Worm (Caenorhabditis elegans) whole organism, mixed stage, embryonic: ENCODE results near the gene ceh-7.
A peak's percentile ranks its signal among the peaks of the same experiment; 100 is the strongest.

ENCODE experiments used
- M03D4.4 ChIP-seq: sonication (generic microtip); optimal IDR thresholded peaks from 2 replicates; lab custom pipeline; 2017; ENCODE audit warnings: mild to moderate bottlenecking, missing genetic modification characterization, missing compliant biosample characterization
- bed-3 ChIP-seq: fragments of 200-800 bp; sonication (Bioruptor generic); optimal IDR thresholded peaks from 3 replicates; lab custom pipeline; 2018; ENCODE audit warnings: mild to moderate bottlenecking, missing genetic modification characterization, moderate library complexity, missing compliant biosample characterization
- blmp-1 ChIP-seq: fragments of 150-350 bp; optimal IDR thresholded peaks from 2 replicates; lab custom pipeline; 2014; ENCODE audit warnings: missing biosample characterization, missing genetic modification characterization
- ceh-39 ChIP-seq: fragments of 150-350 bp; optimal IDR thresholded peaks from 2 replicates; lab custom pipeline; 2014; ENCODE audit warnings: missing biosample characterization, missing genetic modification characterization
- ceh-43 ChIP-seq: fragments of 200-800 bp; sonication (Bioruptor generic); optimal IDR thresholded peaks from 2 replicates; lab custom pipeline; 2018; ENCODE audit warnings: mild to moderate bottlenecking, missing genetic modification characterization, moderate library complexity, missing compliant biosample characterization
- ceh-83 ChIP-seq: fragments of 200-800 bp; sonication (Bioruptor generic); optimal IDR thresholded peaks from 2 replicates; lab custom pipeline; 2018; ENCODE audit warnings: mild to moderate bottlenecking, missing genetic modification characterization, missing compliant biosample characterization
- ces-1 ChIP-seq: fragments of 150-350 bp; optimal IDR thresholded peaks from 2 replicates; lab custom pipeline; 2014; ENCODE audit warnings: missing biosample characterization, missing genetic modification reagents, missing genetic modification characterization
- cnd-1 ChIP-seq: fragments of 200-800 bp; sonication (Bioruptor generic); optimal IDR thresholded peaks from 2 replicates; lab custom pipeline; 2018; ENCODE audit warnings: mild to moderate bottlenecking, missing genetic modification characterization, missing compliant biosample characterization
- drap-1 ChIP-seq: fragments of 200-800 bp; sonication (Bioruptor generic); optimal IDR thresholded peaks from 3 replicates; lab custom pipeline; 2018; ENCODE audit warnings: mild to moderate bottlenecking, missing genetic modification characterization, missing compliant biosample characterization
- elt-1 ChIP-seq: sonication (generic microtip); optimal IDR thresholded peaks from 2 replicates; lab custom pipeline; 2017; ENCODE audit warnings: missing genetic modification characterization, mild to moderate bottlenecking, missing compliant biosample characterization, antibody characterized with exemption, moderate library complexity, borderline replicate concordance; ENCODE audit not compliant: insufficient read depth
- elt-3 ChIP-seq: fragments of 150-350 bp; optimal IDR thresholded peaks from 2 replicates; lab custom pipeline; 2014; ENCODE audit warnings: missing biosample characterization, missing genetic modification characterization
- flh-1 ChIP-seq: fragments of 200-800 bp; sonication (Bioruptor generic); optimal IDR thresholded peaks from 2 replicates; lab custom pipeline; 2018; ENCODE audit warnings: mild to moderate bottlenecking, missing genetic modification characterization, moderate library complexity, missing compliant biosample characterization
- ham-2 ChIP-seq: fragments of 200-800 bp; sonication (Bioruptor generic); optimal IDR thresholded peaks from 2 replicates; lab custom pipeline; 2018; ENCODE audit warnings: mild to moderate bottlenecking, missing genetic modification characterization, missing compliant biosample characterization
- hlh-1 ChIP-seq: fragments of 150-350 bp; optimal IDR thresholded peaks from 2 replicates; lab custom pipeline; 2014; ENCODE audit warnings: missing biosample characterization, missing genetic modification reagents, missing genetic modification characterization
- lin-13 ChIP-seq: fragments of 150-350 bp; optimal IDR thresholded peaks from 2 replicates; lab custom pipeline; 2014; ENCODE audit warnings: missing biosample characterization, missing genetic modification characterization
- lin-32 ChIP-seq: fragments of 200-800 bp; sonication (Bioruptor generic); optimal IDR thresholded peaks from 2 replicates; lab custom pipeline; 2018; ENCODE audit warnings: mild to moderate bottlenecking, missing genetic modification characterization, missing compliant biosample characterization
- lsy-2 ChIP-seq: fragments of 150-350 bp; optimal IDR thresholded peaks from 2 replicates; lab custom pipeline; 2014; ENCODE audit warnings: missing biosample characterization, missing genetic modification characterization
- mab-5 ChIP-seq: fragments of 150-350 bp; optimal IDR thresholded peaks from 2 replicates; lab custom pipeline; 2014; ENCODE audit warnings: missing biosample characterization, missing genetic modification characterization
- mep-1 ChIP-seq: fragments of 150-350 bp; optimal IDR thresholded peaks from 2 replicates; lab custom pipeline; 2017; ENCODE audit warnings: missing biosample characterization, missing genetic modification reagents, missing genetic modification characterization, inconsistent platforms
- mls-2 ChIP-seq: sonication (generic microtip); optimal IDR thresholded peaks from 2 replicates; lab custom pipeline; 2016; ENCODE audit warnings: mild to moderate bottlenecking, missing genetic modification characterization, moderate library complexity, missing compliant biosample characterization
- nhr-12 ChIP-seq: fragments of 150-350 bp; optimal IDR thresholded peaks from 2 replicates; lab custom pipeline; 2014; ENCODE audit warnings: missing biosample characterization, missing genetic modification characterization
- nhr-2 ChIP-seq: fragments of 150-350 bp; optimal IDR thresholded peaks from 2 replicates; lab custom pipeline; 2014; ENCODE audit warnings: missing biosample characterization, missing genetic modification characterization
- nhr-237 ChIP-seq: fragments of 150-350 bp; optimal IDR thresholded peaks from 2 replicates; lab custom pipeline; 2014; ENCODE audit warnings: missing biosample characterization, missing genetic modification characterization
- nhr-28 ChIP-seq: fragments of 150-350 bp; optimal IDR thresholded peaks from 2 replicates; lab custom pipeline; 2014; ENCODE audit warnings: missing biosample characterization, missing genetic modification characterization
- nhr-76 ChIP-seq: sonication (generic microtip); optimal IDR thresholded peaks from 2 replicates; lab custom pipeline; 2017; ENCODE audit warnings: missing biosample characterization, missing genetic modification characterization
- pha-4 ChIP-seq: fragments of 150-350 bp; optimal IDR thresholded peaks from 2 replicates; lab custom pipeline; 2018; ENCODE audit warnings: missing biosample characterization, missing genetic modification reagents, missing genetic modification characterization
- sem-2 ChIP-seq: fragments of 200-800 bp; sonication (Bioruptor generic); optimal IDR thresholded peaks from 2 replicates; lab custom pipeline; 2018; ENCODE audit warnings: mild to moderate bottlenecking, missing genetic modification characterization, missing compliant biosample characterization
- snpc-4 ChIP-seq: fragments of 150-350 bp; optimal IDR thresholded peaks from 2 replicates; lab custom pipeline; 2014; ENCODE audit warnings: missing biosample characterization, missing genetic modification characterization
- sptf-1 ChIP-seq: sonication (generic microtip); optimal IDR thresholded peaks from 2 replicates; lab custom pipeline; 2017; ENCODE audit warnings: mild to moderate bottlenecking, missing genetic modification characterization, moderate library complexity, missing compliant biosample characterization
- tbx-8 ChIP-seq: fragments of 200-800 bp; sonication (Bioruptor generic); optimal IDR thresholded peaks from 2 replicates; lab custom pipeline; 2018; ENCODE audit warnings: mild to moderate bottlenecking, missing genetic modification characterization, moderate library complexity, missing compliant biosample characterization
- unc-120 ChIP-seq: sonication (generic microtip); optimal IDR thresholded peaks from 2 replicates; lab custom pipeline; 2017; ENCODE audit warnings: missing genetic modification characterization, missing compliant biosample characterization; ENCODE audit not compliant: poor library complexity, severe bottlenecking
- unc-39 ChIP-seq: fragments of 150-350 bp; optimal IDR thresholded peaks from 2 replicates; lab custom pipeline; 2014; ENCODE audit warnings: missing biosample characterization, missing genetic modification characterization
- unc-62 ChIP-seq: fragments of 150-350 bp; optimal IDR thresholded peaks from 2 replicates; lab custom pipeline; 2014; ENCODE audit warnings: missing biosample characterization, missing genetic modification reagents, missing genetic modification characterization
- zip-8 ChIP-seq: fragments of 150-350 bp; optimal IDR thresholded peaks from 2 replicates; lab custom pipeline; 2014; ENCODE audit warnings: missing biosample characterization, missing genetic modification characterization
- ztf-11 ChIP-seq: fragments of 150-350 bp; optimal IDR thresholded peaks from 2 replicates; lab custom pipeline; 2014; ENCODE audit warnings: missing biosample characterization, missing genetic modification characterization

The ceh-7 gene

ce11 chrII:8747246-8747938 is 43.8 kb upstream of the ceh-7 start:
- no peak for TF ChIP-seq ceh-39
- TF ChIP-seq hlh-1: peak; percentile 41
- TF ChIP-seq ztf-11 (tag; lab: Kevin White, UChicago): no peak
- no peak for TF ChIP-seq ces-1 (GFP tag; lab: Kevin White, UChicago)
- peak; percentile 78 for TF ChIP-seq unc-62 (GFP tag; lab: Kevin White, UChicago)
- no peak for TF ChIP-seq lin-32 (GFP tag; lab: Kevin White, UChicago)
- TF ChIP-seq pha-4 (tag; lab: Kevin White, UChicago): no peak
- no peak for TF ChIP-seq ham-2 (GFP tag; lab: Kevin White, UChicago)
- TF ChIP-seq ceh-43: no peak
- TF ChIP-seq bed-3 (GFP tag; lab: Kevin White, UChicago): no peak
- no peak for TF ChIP-seq sem-2 (GFP tag; lab: Kevin White, UChicago)
- no peak for TF ChIP-seq tbx-8 (GFP tag; lab: Kevin White, UChicago)
- no peak for TF ChIP-seq snpc-4 (tag; lab: Kevin White, UChicago)
- TF ChIP-seq mab-5 (tag; lab: Kevin White, UChicago): no peak
- no peak for TF ChIP-seq nhr-28 (tag; lab: Kevin White, UChicago)
- TF ChIP-seq ceh-83 (GFP tag; lab: Kevin White, UChicago): no peak
- no peak for TF ChIP-seq unc-39 (tag; lab: Kevin White, UChicago)
- no peak for TF ChIP-seq M03D4.4
- TF ChIP-seq zip-8 (tag; lab: Kevin White, UChicago): no peak
- no peak for TF ChIP-seq mls-2 (tag; lab: Kevin White, UChicago)
- peak; percentile 86 for TF ChIP-seq nhr-2 (tag; lab: Kevin White, UChicago)
- no peak for TF ChIP-seq nhr-12
- peak; percentile 1 for TF ChIP-seq unc-120 (tag; lab: Kevin White, UChicago)
- no peak for TF ChIP-seq elt-3 (tag; lab: Kevin White, UChicago)
- TF ChIP-seq drap-1 (GFP tag; lab: Kevin White, UChicago): no peak
- TF ChIP-seq lsy-2 (tag; lab: Kevin White, UChicago): no peak
- no peak for TF ChIP-seq elt-1
- no peak for TF ChIP-seq nhr-237 (tag; lab: Kevin White, UChicago)
- peak; percentile 59 for TF ChIP-seq cnd-1
- no peak for TF ChIP-seq lin-13 (tag; lab: Kevin White, UChicago)
- no peak for TF ChIP-seq flh-1 (GFP tag; lab: Kevin White, UChicago)
- TF ChIP-seq mep-1 (tag; lab: Kevin White, UChicago): no peak
- TF ChIP-seq sptf-1 (tag; lab: Kevin White, UChicago): no peak
- no peak for TF ChIP-seq nhr-76
- TF ChIP-seq blmp-1: no peak

ce11 chrII:8746298-8746775 is 42.7 kb upstream of the ceh-7 start:
- TF ChIP-seq bed-3 (GFP tag; lab: Kevin White, UChicago) (no peak), lin-13 (tag; lab: Kevin White, UChicago) (no peak), nhr-12 (no peak), sptf-1 (tag; lab: Kevin White, UChicago) (no peak), elt-1 (no peak), tbx-8 (GFP tag; lab: Kevin White, UChicago) (no peak), nhr-237 (tag; lab: Kevin White, UChicago) (no peak), mep-1 (tag; lab: Kevin White, UChicago) (no peak), nhr-76 (no peak), unc-62 (GFP tag; lab: Kevin White, UChicago) (no peak)

DNA sequence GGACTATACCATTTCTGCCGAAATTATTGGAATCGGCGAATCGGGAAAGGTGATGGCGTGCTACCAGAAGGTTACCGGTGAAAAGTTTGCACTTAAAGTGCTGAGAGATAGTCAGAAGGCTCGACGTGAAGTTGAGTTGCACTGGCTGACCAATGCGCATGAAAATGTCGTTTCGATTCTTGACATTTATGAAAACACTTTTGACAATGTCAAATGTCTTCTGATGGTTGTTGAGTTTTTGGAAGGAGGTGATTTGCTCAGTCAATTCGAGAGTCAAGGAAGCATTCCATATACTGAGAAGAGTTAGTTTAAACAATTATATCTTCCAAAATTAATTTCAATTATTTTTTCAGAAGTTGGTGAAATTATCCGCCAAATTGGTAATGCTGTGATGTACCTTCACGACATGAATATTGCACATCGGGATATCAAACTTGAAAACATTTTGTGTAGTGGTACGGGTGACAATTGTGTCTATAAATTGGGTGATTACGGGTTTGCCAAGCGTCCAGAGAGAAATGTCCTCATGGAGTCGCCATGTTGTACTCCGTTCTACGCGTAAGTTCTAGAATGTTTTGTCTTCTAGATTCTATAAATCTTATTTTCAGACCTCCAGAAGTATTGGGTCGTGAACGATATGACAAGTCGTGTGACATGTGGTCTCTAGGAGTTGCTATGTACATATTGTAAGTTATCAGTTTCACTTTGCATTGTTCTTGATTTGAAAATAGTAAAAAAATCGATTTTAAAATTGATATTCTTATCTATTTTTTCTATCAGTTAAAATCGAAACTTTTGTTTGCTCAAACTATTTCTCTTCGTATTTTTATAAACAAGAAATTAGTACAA is 42.0 kb upstream of the ceh-7 start:
- TF ChIP-seq drap-1 (GFP tag; lab: Kevin White, UChicago) (no peak), unc-39 (tag; lab: Kevin White, UChicago) (no peak), lin-13 (tag; lab: Kevin White, UChicago) (no peak), lsy-2 (tag; lab: Kevin White, UChicago) (no peak), pha-4 (tag; lab: Kevin White, UChicago) (no peak), ces-1 (GFP tag; lab: Kevin White, UChicago) (no peak), nhr-28 (tag; lab: Kevin White, UChicago) (no peak), nhr-76 (no peak), bed-3 (GFP tag; lab: Kevin White, UChicago) (no peak), ztf-11 (tag; lab: Kevin White, UChicago) (no peak), elt-3 (tag; lab: Kevin White, UChicago) (no peak), zip-8 (tag; lab: Kevin White, UChicago) (no peak), ceh-43 (no peak), ceh-39 (no peak), elt-1 (no peak), snpc-4 (tag; lab: Kevin White, UChicago) (no peak)
- TF ChIP-seq, all 35 proteins: peak for 0
